Fruit fly (Drosophila melanogaster) Kc167 (cell line): ENCODE data around the gene mxc.

ENCODE experiments used
- Sin3A ChIP-seq: fragments of >200 bp; optimal IDR thresholded peaks from 2 replicates; lab custom pipeline; 2018; ENCODE audit warnings: missing external identifiers
- h ChIP-seq: fragments of >200 bp; optimal IDR thresholded peaks from 3 replicates; lab custom pipeline; 2018; ENCODE audit warnings: missing external identifiers
- insv ChIP-seq: fragments of >200 bp; optimal IDR thresholded peaks from 3 replicates; lab custom pipeline; 2018; ENCODE audit warnings: missing external identifiers
- psq ChIP-seq: fragments of >200 bp; optimal IDR thresholded peaks from 2 replicates; lab custom pipeline; 2017; ENCODE audit warnings: missing external identifiers

DNA sequence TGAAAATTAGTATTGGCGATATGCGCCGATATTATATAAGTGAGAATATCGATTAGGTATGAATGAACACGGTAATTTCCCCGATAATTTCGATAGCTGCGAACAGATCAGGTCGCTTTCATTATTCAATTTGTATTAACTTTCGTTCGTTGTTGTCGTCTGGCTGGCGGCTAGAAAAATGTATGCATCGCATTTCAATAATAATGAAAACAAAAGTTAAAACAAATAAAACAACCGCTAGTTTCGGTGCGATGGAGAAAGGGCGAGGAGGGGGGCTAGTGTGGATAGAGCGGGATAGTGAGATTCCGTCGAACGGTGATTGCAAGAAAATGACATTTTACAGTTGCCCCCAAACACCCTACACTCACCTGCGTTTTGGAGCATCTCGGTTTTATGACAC lies 18.8 kb downstream of the mxc start:
- TF ChIP-seq psq (no peak), h (lab: Kevin White, UChicago) (no peak), insv (lab: Kevin White, UChicago) (no peak), Sin3A (no peak)
